Worm (Caenorhabditis elegans): ENCODE data around the gene deg-3.

deg-3 gene

ce11 chrV:11443503-11443902 lies 28.5 kb upstream of the deg-3 start, which contains the start of gene F57B7.2:
Gene F57B7.2, minus strand, starts transcription at chrV:11443603.
- TF ChIP-seq hmg-4 (GFP tag; optimal IDR thresholded peaks at IDR 0.05) = no peak
- no peak for TF ChIP-seq tra-4 (tag; optimal IDR thresholded peaks at IDR 0.05)
- no peak for TF ChIP-seq aly-1 (tag; optimal IDR thresholded peaks at IDR 0.05)

ce11 chrV:11439202-11439601 lies 24.2 kb upstream of the deg-3 start:
- TF ChIP-seq hnd-1 (tag; optimal IDR thresholded peaks at IDR 0.05) (no peak), ceh-36 (tag; optimal IDR thresholded peaks at IDR 0.05) (no peak), B0310.2 (tag; optimal IDR thresholded peaks at IDR 0.05) (no peak), sea-1 (GFP tag; conservative IDR thresholded peaks at IDR 0.05) (no peak), flt-1 (GFP tag; IDR thresholded peaks at IDR 0.05) (no peak), tra-4 (tag; optimal IDR thresholded peaks at IDR 0.05) (no peak), pes-1 (GFP tag; IDR thresholded peaks at IDR 0.05) (no peak), hmbx-1 (tag; optimal IDR thresholded peaks at IDR 0.05) (no peak), tbx-37 (GFP tag; conservative IDR thresholded peaks at IDR 0.05) (no peak), aly-1 (tag; optimal IDR thresholded peaks at IDR 0.05) (no peak), hmg-4 (GFP tag; optimal IDR thresholded peaks at IDR 0.05) (no peak), ama-1 (optimal IDR thresholded peaks at IDR 0.05) (no peak), ets-7 (tag; optimal IDR thresholded peaks at IDR 0.05) (no peak), tbx-11 (GFP tag; IDR thresholded peaks at IDR 0.05) (no peak), ceh-13 (GFP tag; optimal IDR thresholded peaks at IDR 0.05) (no peak)

DNA sequence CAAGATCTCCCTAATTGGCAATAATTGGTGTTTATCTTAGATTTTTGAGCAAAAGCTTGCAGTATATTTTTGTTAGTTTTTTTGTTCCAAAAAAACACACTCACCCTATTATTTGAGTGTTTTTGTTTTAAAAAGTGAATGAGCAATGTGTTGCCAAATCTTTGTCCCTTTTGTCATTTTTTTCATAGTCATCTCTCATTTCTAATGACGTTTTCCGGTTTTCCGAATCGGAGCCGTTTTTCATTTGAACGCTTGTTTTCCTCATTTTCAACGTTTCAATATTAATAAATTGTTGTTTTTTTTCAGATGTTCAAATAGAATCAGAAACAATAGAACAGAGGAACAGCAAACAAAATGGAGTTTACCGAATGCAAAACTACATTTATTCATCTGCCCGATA lies 23.5 kb upstream of the deg-3 start, which contains the start of gene dmsr-1:
dmsr-1 (plus strand) TSS at position 301 of the 400 bp plus-strand sequence.
- TF ChIP-seq aly-1 (tag; optimal IDR thresholded peaks at IDR 0.05) = no peak
- TF ChIP-seq flt-1 (GFP tag; IDR thresholded peaks at IDR 0.05) = no peak
- TF ChIP-seq tbx-37 (GFP tag; conservative IDR thresholded peaks at IDR 0.05) = no peak
- TF ChIP-seq hmg-4 (GFP tag; optimal IDR thresholded peaks at IDR 0.05) = no peak
- TF ChIP-seq sea-1 (GFP tag; conservative IDR thresholded peaks at IDR 0.05) = no peak
- no peak for TF ChIP-seq tbx-11 (GFP tag; IDR thresholded peaks at IDR 0.05)
- no peak for TF ChIP-seq F13C5.2 (tag; optimal IDR thresholded peaks at IDR 0.05)
- no peak for TF ChIP-seq ets-7 (tag; optimal IDR thresholded peaks at IDR 0.05)
- TF ChIP-seq ceh-36 (tag; optimal IDR thresholded peaks at IDR 0.05) = no peak
- TF ChIP-seq scrt-1 (GFP tag; IDR thresholded peaks at IDR 0.05) = no peak

DNA sequence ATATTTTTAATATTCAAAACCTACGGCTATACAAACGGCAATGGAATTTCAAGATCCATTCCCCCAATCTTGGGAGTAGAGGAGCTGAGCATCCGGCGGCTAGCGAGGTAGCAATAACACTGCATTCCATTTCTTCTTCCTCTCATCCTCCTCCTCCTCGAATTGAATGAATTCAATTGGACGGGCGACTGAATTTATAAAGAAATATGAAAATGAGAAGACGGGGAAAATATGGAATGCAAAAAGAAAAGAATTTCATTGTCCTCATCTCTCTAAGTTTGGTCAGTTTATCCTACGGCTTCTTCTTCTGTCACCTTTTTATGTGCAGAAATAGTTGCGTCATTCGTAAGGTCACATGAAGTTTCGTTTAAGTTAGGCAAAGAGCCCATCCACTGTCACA lies 21.4 kb upstream of the deg-3 start:
- TF ChIP-seq ets-7 (tag; optimal IDR thresholded peaks at IDR 0.05) (no peak), tbx-11 (GFP tag; IDR thresholded peaks at IDR 0.05) (no peak), hnd-1 (tag; optimal IDR thresholded peaks at IDR 0.05) (no peak), scrt-1 (GFP tag; IDR thresholded peaks at IDR 0.05) (no peak), hmbx-1 (tag; optimal IDR thresholded peaks at IDR 0.05) (no peak), aly-1 (tag; optimal IDR thresholded peaks at IDR 0.05) (no peak), tra-4 (tag; optimal IDR thresholded peaks at IDR 0.05) (no peak), tbx-37 (GFP tag; conservative IDR thresholded peaks at IDR 0.05) (no peak), B0310.2 (tag; optimal IDR thresholded peaks at IDR 0.05) (no peak)

- TF ChIP-seq aly-1 (tag; optimal IDR thresholded peaks at IDR 0.05) (no peak), ets-7 (tag; optimal IDR thresholded peaks at IDR 0.05) (no peak), B0310.2 (tag; optimal IDR thresholded peaks at IDR 0.05) (no peak), sea-1 (GFP tag; conservative IDR thresholded peaks at IDR 0.05) (no peak), F13C5.2 (tag; optimal IDR thresholded peaks at IDR 0.05) (no peak), hnd-1 (tag; optimal IDR thresholded peaks at IDR 0.05) (no peak), pes-1 (GFP tag; IDR thresholded peaks at IDR 0.05) (no peak), ceh-13 (GFP tag; optimal IDR thresholded peaks at IDR 0.05) (no peak), tbx-37 (GFP tag; conservative IDR thresholded peaks at IDR 0.05) (no peak), ama-1 (optimal IDR thresholded peaks at IDR 0.05) (no peak), hmg-4 (GFP tag; optimal IDR thresholded peaks at IDR 0.05) (no peak), tra-4 (tag; optimal IDR thresholded peaks at IDR 0.05) (no peak)
These were observed 20.3 kb upstream of the deg-3 start for ce11 chrV:11435242-11435641.

ce11 chrV:11430823-11431222 lies 15.9 kb upstream of the deg-3 start:
- TF ChIP-seq flt-1 (GFP tag; IDR thresholded peaks at IDR 0.05) (no peak), tra-4 (tag; optimal IDR thresholded peaks at IDR 0.05) (no peak), ceh-13 (GFP tag; optimal IDR thresholded peaks at IDR 0.05) (no peak), scrt-1 (GFP tag; IDR thresholded peaks at IDR 0.05) (no peak), tbx-37 (GFP tag; conservative IDR thresholded peaks at IDR 0.05) (no peak), tbx-11 (GFP tag; IDR thresholded peaks at IDR 0.05) (no peak)

DNA sequence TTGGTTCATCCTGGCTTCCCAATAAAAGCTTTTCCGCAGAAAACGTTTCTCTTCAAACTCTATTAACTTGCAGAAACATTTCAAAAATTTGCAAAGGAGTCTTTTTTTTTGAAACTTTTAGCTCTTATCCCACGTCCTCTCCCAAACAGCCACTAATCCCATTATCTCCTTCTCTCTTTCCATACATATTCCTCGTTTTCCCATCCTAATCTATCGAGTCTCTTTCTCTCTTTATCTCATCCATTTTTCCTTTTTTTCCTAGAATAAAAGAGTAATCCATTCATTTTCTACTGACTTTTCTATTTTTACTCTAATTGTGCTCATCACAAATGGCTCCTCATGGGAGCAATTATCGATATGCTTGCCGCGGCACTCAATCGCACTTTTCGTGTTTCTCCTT lies 13.8 kb upstream of the deg-3 start:
- TF ChIP-seq hnd-1 (tag; optimal IDR thresholded peaks at IDR 0.05) (no peak), aly-1 (tag; optimal IDR thresholded peaks at IDR 0.05) (no peak)

DNA sequence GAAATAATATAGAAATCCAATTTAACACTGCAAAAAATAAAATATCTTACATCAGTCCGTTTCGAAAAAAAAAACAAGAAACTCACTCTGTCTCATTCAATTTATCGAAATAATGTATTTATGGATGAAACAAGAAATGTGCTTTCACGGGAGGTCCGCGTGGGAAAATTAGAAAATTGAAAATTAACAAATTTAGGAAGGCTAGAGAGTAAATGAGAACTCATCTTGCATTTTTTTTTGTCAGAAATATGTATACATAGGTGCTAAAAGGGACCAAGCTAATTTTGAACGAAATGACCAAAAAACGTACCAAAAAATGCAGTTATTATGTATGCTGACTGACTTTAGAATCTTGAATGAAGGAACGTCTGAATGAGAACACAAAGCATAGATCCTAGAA lies 9.6 kb upstream of the deg-3 start, which contains the start of gene T26H10.2:
T26H10.2 (minus strand) TSS at position 101 of the 400 bp plus-strand sequence.
- no peak for TF ChIP-seq hmg-4 (GFP tag; optimal IDR thresholded peaks at IDR 0.05)
- no peak for TF ChIP-seq tbx-11 (GFP tag; IDR thresholded peaks at IDR 0.05)
- no peak for TF ChIP-seq pes-1 (GFP tag; IDR thresholded peaks at IDR 0.05)
- no peak for TF ChIP-seq tbx-37 (GFP tag; conservative IDR thresholded peaks at IDR 0.05)
- no peak for TF ChIP-seq ets-7 (tag; optimal IDR thresholded peaks at IDR 0.05)
- no peak for TF ChIP-seq B0310.2 (tag; optimal IDR thresholded peaks at IDR 0.05)
- TF ChIP-seq hmbx-1 (tag; optimal IDR thresholded peaks at IDR 0.05) = no peak
- no peak for TF ChIP-seq hnd-1 (tag; optimal IDR thresholded peaks at IDR 0.05)
- no peak for TF ChIP-seq tra-4 (tag; optimal IDR thresholded peaks at IDR 0.05)
- TF ChIP-seq ama-1 (optimal IDR thresholded peaks at IDR 0.05) = no peak
- no peak for TF ChIP-seq ceh-13 (GFP tag; optimal IDR thresholded peaks at IDR 0.05)
- no peak for TF ChIP-seq flt-1 (GFP tag; IDR thresholded peaks at IDR 0.05)
- TF ChIP-seq aly-1 (tag; optimal IDR thresholded peaks at IDR 0.05) = no peak
- TF ChIP-seq sea-1 (GFP tag; conservative IDR thresholded peaks at IDR 0.05) = no peak
- no peak for TF ChIP-seq F13C5.2 (tag; optimal IDR thresholded peaks at IDR 0.05)
- TF ChIP-seq scrt-1 (GFP tag; IDR thresholded peaks at IDR 0.05) = no peak
- TF ChIP-seq ceh-36 (tag; optimal IDR thresholded peaks at IDR 0.05) = no peak

All from whole organism, early embryonic.